Worm (Caenorhabditis elegans) whole organism, L2 larva: ENCODE data around the gene acr-14.

Experiments
- F13H6.1 ChIP-seq: sonication (generic microtip); optimal IDR thresholded peaks from 2 replicates; lab custom pipeline; 2016; ENCODE audit warnings: missing genetic modification characterization, missing compliant biosample characterization
- R02D3.7 ChIP-seq: fragments of 150-350 bp; optimal IDR thresholded peaks from 2 replicates; lab custom pipeline; 2014; ENCODE audit warnings: missing biosample characterization, missing genetic modification characterization
- Y55F3AM.14 ChIP-seq: fragments of 200-800 bp; sonication (Bioruptor generic); optimal IDR thresholded peaks from 2 replicates; lab custom pipeline; 2018; ENCODE audit warnings: mild to moderate bottlenecking, missing genetic modification characterization, missing compliant biosample characterization
- ZK546.5 ChIP-seq: sonication (generic microtip); optimal IDR thresholded peaks from 2 replicates; lab custom pipeline; 2017; ENCODE audit warnings: missing biosample characterization, missing genetic modification characterization
- alr-1 ChIP-seq: fragments of 150-350 bp; optimal IDR thresholded peaks from 2 replicates; lab custom pipeline; 2014; ENCODE audit warnings: missing biosample characterization, missing genetic modification characterization
- aly-2 ChIP-seq: fragments of 150-350 bp; optimal IDR thresholded peaks from 2 replicates; lab custom pipeline; 2014; ENCODE audit warnings: missing biosample characterization, missing genetic modification characterization
- ama-1 ChIP-seq: fragments of 150-350 bp; optimal IDR thresholded peaks from 2 replicates; lab custom pipeline; 2018; ENCODE audit warnings: inconsistent platforms
- blmp-1 ChIP-seq: sonication (generic microtip); optimal IDR thresholded peaks from 2 replicates; lab custom pipeline; 2017; ENCODE audit warnings: missing genetic modification characterization, mild to moderate bottlenecking, missing compliant biosample characterization, antibody characterized with exemption, moderate library complexity; ENCODE audit not compliant: insufficient read depth
- ceh-16 ChIP-seq: fragments of 150-350 bp; optimal IDR thresholded peaks from 2 replicates; lab custom pipeline; 2014; ENCODE audit warnings: missing biosample characterization, missing genetic modification characterization
- ceh-82 ChIP-seq: fragments of 150-350 bp; optimal IDR thresholded peaks from 2 replicates; lab custom pipeline; 2014; ENCODE audit warnings: missing biosample characterization, missing genetic modification characterization
- crh-2 ChIP-seq: sonication (generic microtip); optimal IDR thresholded peaks from 2 replicates; lab custom pipeline; 2017; ENCODE audit warnings: missing biosample characterization, missing genetic modification characterization
- egl-27 ChIP-seq: sonication (generic microtip); optimal IDR thresholded peaks from 3 replicates; lab custom pipeline; 2017; ENCODE audit warnings: missing biosample characterization, missing genetic modification reagents, missing genetic modification characterization
- elt-3 ChIP-seq: sonication (generic microtip); optimal IDR thresholded peaks from 2 replicates; lab custom pipeline; 2017; ENCODE audit warnings: missing biosample characterization, missing genetic modification characterization
- fos-1 ChIP-seq: fragments of 150-350 bp; optimal IDR thresholded peaks from 2 replicates; lab custom pipeline; 2014; ENCODE audit warnings: missing biosample characterization, missing genetic modification characterization
- gmeb-1 ChIP-seq: fragments of 150-350 bp; optimal IDR thresholded peaks from 2 replicates; lab custom pipeline; 2014; ENCODE audit warnings: missing biosample characterization, missing genetic modification characterization
- lin-13 ChIP-seq: fragments of 150-350 bp; optimal IDR thresholded peaks from 2 replicates; lab custom pipeline; 2014; ENCODE audit warnings: missing biosample characterization, missing genetic modification reagents, missing genetic modification characterization
- lin-39 ChIP-seq: fragments of 150-350 bp; optimal IDR thresholded peaks from 2 replicates; lab custom pipeline; 2014; ENCODE audit warnings: missing biosample characterization, missing genetic modification reagents, missing genetic modification characterization
- mab-5 ChIP-seq: fragments of 150-350 bp; optimal IDR thresholded peaks from 2 replicates; lab custom pipeline; 2014; ENCODE audit warnings: missing biosample characterization, missing genetic modification characterization
- mbf-1 ChIP-seq: sonication (generic microtip); optimal IDR thresholded peaks from 2 replicates; lab custom pipeline; 2017; ENCODE audit warnings: missing biosample characterization, missing genetic modification characterization
- mdl-1 ChIP-seq, 2 experiments: fragments of 150-350 bp in 1 of 2; sonication (generic microtip) in 1 of 2; optimal IDR thresholded peaks; 2 replicates each; lab custom pipeline; 2017; ENCODE audit warnings: missing biosample characterization in 2 of 2, missing genetic modification characterization in 2 of 2
- nhr-129 ChIP-seq: fragments of 150-350 bp; optimal IDR thresholded peaks from 2 replicates; lab custom pipeline; 2014; ENCODE audit warnings: missing biosample characterization, missing genetic modification characterization
- nhr-21 ChIP-seq: fragments of 150-350 bp; optimal IDR thresholded peaks from 2 replicates; lab custom pipeline; 2014; ENCODE audit warnings: missing biosample characterization, missing genetic modification characterization
- nhr-23 ChIP-seq: fragments of 150-350 bp; optimal IDR thresholded peaks from 2 replicates; lab custom pipeline; 2014; ENCODE audit warnings: missing biosample characterization, missing genetic modification reagents, missing genetic modification characterization
- nhr-25 ChIP-seq: fragments of 150-350 bp; sonication (generic microtip); optimal IDR thresholded peaks from 3 replicates; lab custom pipeline; 2014; ENCODE audit warnings: missing biosample characterization, missing genetic modification characterization
- nhr-6 ChIP-seq: fragments of 150-350 bp; optimal IDR thresholded peaks from 2 replicates; lab custom pipeline; 2014; ENCODE audit warnings: missing biosample characterization, missing genetic modification characterization
- nhr-77 ChIP-seq: fragments of 150-350 bp; optimal IDR thresholded peaks from 2 replicates; lab custom pipeline; 2014; ENCODE audit warnings: missing biosample characterization, missing genetic modification characterization
- peb-1 ChIP-seq: fragments of 150-350 bp; optimal IDR thresholded peaks from 2 replicates; lab custom pipeline; 2014; ENCODE audit warnings: missing biosample characterization, missing genetic modification characterization
- sem-4 ChIP-seq: fragments of 150-350 bp; optimal IDR thresholded peaks from 2 replicates; lab custom pipeline; 2014; ENCODE audit warnings: missing biosample characterization, missing genetic modification reagents, missing genetic modification characterization
- skn-1 ChIP-seq: sonication (generic microtip); optimal IDR thresholded peaks from 2 replicates; lab custom pipeline; 2017; ENCODE audit warnings: missing biosample characterization, missing genetic modification characterization
- sma-3 ChIP-seq: sonication (generic microtip); optimal IDR thresholded peaks from 2 replicates; lab custom pipeline; 2016; ENCODE audit warnings: missing genetic modification reagents, missing genetic modification characterization, missing compliant biosample characterization
- sma-9 ChIP-seq, 2 experiments: fragments of 150-350 bp in 1 of 2; sonication (generic microtip) in 1 of 2; optimal IDR thresholded peaks; 2 replicates each; lab custom pipeline; 2014 to 2016; ENCODE audit warnings: missing genetic modification characterization in 2 of 2, mild to moderate bottlenecking in 1 of 2, missing biosample characterization in 1 of 2, missing compliant biosample characterization in 1 of 2, missing genetic modification reagents in 1 of 2, moderate library complexity in 1 of 2
- snpc-4 ChIP-seq: fragments of 150-350 bp; optimal IDR thresholded peaks from 2 replicates; lab custom pipeline; 2014; ENCODE audit warnings: missing biosample characterization, missing genetic modification characterization
- unc-39 ChIP-seq: fragments of 150-350 bp; optimal IDR thresholded peaks from 2 replicates; lab custom pipeline; 2014; ENCODE audit warnings: missing biosample characterization, missing genetic modification characterization
- unc-55 ChIP-seq: fragments of 150-350 bp; sonication (generic microtip); optimal IDR thresholded peaks from 3 replicates; lab custom pipeline; 2014; ENCODE audit warnings: missing biosample characterization, missing genetic modification reagents, missing genetic modification characterization
- unc-62 ChIP-seq: fragments of 150-350 bp; optimal IDR thresholded peaks from 2 replicates; lab custom pipeline; 2014; ENCODE audit warnings: missing biosample characterization, missing genetic modification reagents, missing genetic modification characterization
- zag-1 ChIP-seq: fragments of 150-350 bp; optimal IDR thresholded peaks from 2 replicates; lab custom pipeline; 2014; ENCODE audit warnings: missing biosample characterization, missing genetic modification characterization
- ztf-1 ChIP-seq: fragments of 200-800 bp; sonication (Bioruptor generic); conservative IDR thresholded peaks from 2 replicates; pipeline ENCODE4 v1.3.6; 2022; ENCODE audit warnings: missing genetic modification characterization, missing compliant biosample characterization
- ztf-11 ChIP-seq: sonication (generic microtip); optimal IDR thresholded peaks from 2 replicates; lab custom pipeline; 2017; ENCODE audit warnings: missing biosample characterization, missing genetic modification characterization
- ztf-4 ChIP-seq: fragments of 150-350 bp; optimal IDR thresholded peaks from 2 replicates; lab custom pipeline; 2014; ENCODE audit warnings: missing biosample characterization, missing genetic modification characterization

The acr-14 gene

DNA sequence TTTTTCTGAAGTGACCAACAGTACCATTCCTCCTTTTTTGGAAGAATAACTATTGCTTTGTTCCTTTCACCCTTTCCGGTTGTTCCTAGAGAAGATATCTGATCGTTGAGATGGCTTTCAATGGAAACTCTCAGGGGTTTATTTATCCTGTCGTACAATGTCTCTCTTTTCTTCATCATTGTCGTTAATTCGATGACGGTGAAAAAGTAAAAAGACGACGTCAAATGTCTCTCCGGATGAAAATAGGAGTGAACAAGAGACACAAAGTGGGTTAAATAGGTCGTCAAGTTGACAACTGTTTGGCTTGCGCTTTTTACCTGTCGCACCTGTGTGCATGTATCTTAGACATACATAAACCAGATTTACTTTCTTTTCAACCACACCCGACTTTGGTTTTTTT, 16.9 kb upstream of the acr-14 start:
- TF ChIP-seq snpc-4 (tag; lab: Kevin White, UChicago), result no peak
- TF ChIP-seq nhr-6 (tag; lab: Kevin White, UChicago), result no peak
- no peak for TF ChIP-seq nhr-23 (tag; lab: Kevin White, UChicago)
- TF ChIP-seq unc-39 (tag; lab: Kevin White, UChicago), result no peak

DNA sequence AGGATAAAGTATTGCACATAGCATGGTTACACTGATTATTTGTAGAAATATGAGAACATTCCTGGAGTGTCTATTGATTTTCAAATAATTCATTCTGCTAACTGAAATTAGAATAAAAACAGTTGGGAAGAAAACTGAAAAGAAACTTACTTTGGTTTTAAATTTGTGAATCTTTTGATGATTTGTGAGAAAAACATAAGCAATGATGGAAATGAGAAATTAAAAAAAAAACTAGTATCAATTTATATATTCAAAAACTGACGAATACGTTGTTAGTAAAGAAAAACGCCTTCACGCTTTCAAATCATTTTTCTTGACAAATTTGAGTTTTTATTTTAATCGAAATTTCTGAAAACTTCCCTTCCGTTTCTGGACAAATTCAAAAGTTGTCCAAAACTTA, 16.1 kb upstream of the acr-14 start, which contains the start of gene T05C12.9:
T05C12.9 (minus strand) TSS at position 101 of the 400 bp plus-strand sequence.
- TF ChIP-seq ztf-11 (tag; lab: Kevin White, UChicago) (no peak), elt-3 (tag; lab: Kevin White, UChicago) (no peak), ama-1 (lab: Kevin White, UChicago) (no peak), peb-1 (tag; lab: Kevin White, UChicago) (no peak), sem-4 (tag; lab: Kevin White, UChicago) (no peak), zag-1 (tag; lab: Kevin White, UChicago) (no peak), ceh-16 (tag; lab: Kevin White, UChicago) (no peak), lin-13 (GFP tag; lab: Kevin White, UChicago) (no peak), ceh-82 (tag; lab: Kevin White, UChicago) (no peak), nhr-6 (tag; lab: Kevin White, UChicago) (no peak), nhr-129 (tag; lab: Kevin White, UChicago) (no peak), lin-39 (tag; lab: Kevin White, UChicago) (no peak), gmeb-1 (no peak), egl-27 (tag; lab: Kevin White, UChicago) (no peak), nhr-77 (tag; lab: Kevin White, UChicago) (no peak)

DNA sequence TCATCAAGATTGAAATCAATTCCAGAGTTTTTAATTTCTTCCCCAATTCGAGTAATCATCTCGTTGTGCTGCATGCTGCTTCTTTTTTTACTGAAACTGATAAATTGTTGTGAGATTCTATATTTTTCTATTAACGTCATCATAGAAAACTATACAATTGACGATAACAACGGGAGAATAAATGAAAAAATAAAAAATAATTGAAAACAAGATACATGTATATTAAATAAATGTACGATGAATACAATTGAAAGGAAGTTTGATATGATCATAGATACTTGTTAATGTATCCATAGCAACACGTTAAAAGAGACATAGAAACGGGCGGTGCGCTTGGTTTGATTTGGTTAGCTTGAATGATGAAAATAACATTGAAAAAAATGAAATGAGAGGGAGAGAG, 13.5 kb upstream of the acr-14 start, which contains the start of gene T05C12.8:
T05C12.8 (minus strand) TSS at position 101 of the 400 bp plus-strand sequence.
- TF ChIP-seq ztf-1 (GFP tag; lab: Robert Waterston, UW) (no peak), aly-2 (no peak), skn-1 (tag; lab: Kevin White, UChicago) (no peak), alr-1 (tag; lab: Kevin White, UChicago) (no peak), ZK546.5 (tag; lab: Kevin White, UChicago) (no peak), ceh-16 (tag; lab: Kevin White, UChicago) (no peak), F13H6.1 (tag; lab: Kevin White, UChicago) (no peak), nhr-77 (tag; lab: Kevin White, UChicago) (no peak), ztf-11 (tag; lab: Kevin White, UChicago) (no peak), sma-9 (GFP tag; optimal IDR thresholded peaks at IDR 0.05; lab: Kevin White, UChicago) (no peak), sma-9 (tag; optimal IDR thresholded peaks at IDR 0.05; lab: Kevin White, UChicago) (no peak), sma-3 (GFP tag; lab: Kevin White, UChicago) (no peak), ztf-4 (tag; lab: Kevin White, UChicago) (no peak)

DNA sequence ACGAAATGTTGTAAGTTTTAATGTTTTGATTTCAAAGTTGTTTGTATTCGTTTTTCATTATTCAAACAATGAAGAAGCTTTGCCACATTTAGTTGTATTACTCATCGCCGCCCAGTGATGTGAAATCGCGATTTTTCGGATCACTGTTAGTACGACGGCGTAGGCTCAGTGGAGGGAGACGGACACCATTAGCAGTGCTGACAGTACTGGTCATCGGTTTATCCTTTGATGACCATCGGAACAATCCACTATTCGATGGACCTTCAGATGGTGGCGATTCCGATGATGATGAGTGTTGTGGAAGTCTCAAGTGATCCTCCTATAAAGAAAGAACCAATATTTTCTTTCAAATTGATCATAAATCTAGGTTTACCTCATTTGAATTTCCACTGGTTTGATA, 10.5 kb upstream of the acr-14 start:
- TF ChIP-seq nhr-23 (tag; lab: Kevin White, UChicago), result no peak
- no peak for TF ChIP-seq elt-3 (tag; lab: Kevin White, UChicago)
- TF ChIP-seq unc-62 (GFP tag; lab: Kevin White, UChicago), result no peak
- TF ChIP-seq blmp-1 (tag; lab: Kevin White, UChicago), result no peak
- TF ChIP-seq nhr-21 (tag; lab: Kevin White, UChicago), result no peak
- TF ChIP-seq sma-3 (GFP tag; lab: Kevin White, UChicago), result no peak
- TF ChIP-seq nhr-25 (tag; lab: Kevin White, UChicago), result no peak
- TF ChIP-seq fos-1, result no peak
- TF ChIP-seq egl-27 (tag; lab: Kevin White, UChicago), result no peak
- TF ChIP-seq unc-39 (tag; lab: Kevin White, UChicago), result no peak
- TF ChIP-seq R02D3.7 (tag; lab: Kevin White, UChicago), result no peak
- TF ChIP-seq gmeb-1, result no peak
- no peak for TF ChIP-seq ztf-4 (tag; lab: Kevin White, UChicago)

DNA sequence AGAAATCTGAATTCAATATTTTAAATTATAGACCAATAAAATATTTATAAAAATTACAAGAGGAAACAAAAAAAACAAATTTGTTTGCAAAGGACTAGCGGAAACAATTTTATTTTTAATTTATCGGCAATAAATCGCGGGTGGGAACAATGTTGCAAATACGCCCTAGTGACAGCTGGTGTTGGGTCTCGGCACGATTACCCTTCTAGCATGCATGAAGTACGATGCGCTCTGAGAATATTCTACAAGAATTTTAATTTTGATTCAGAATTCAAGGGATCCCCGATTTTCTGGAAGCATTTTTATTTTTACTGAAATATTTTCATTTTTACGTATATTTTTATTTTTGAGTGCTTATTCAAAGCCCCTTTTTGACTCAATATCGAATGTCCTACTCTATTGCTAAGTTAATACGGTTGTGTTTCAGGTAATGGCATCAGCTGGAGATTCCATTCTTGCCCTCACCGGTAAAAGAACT, 8.1 kb upstream of the acr-14 start, which contains the start of the genes mig-5 and cct-1:
mig-5 (minus strand) TSS at position 8 of the 478 bp plus-strand sequence.
cct-1 (plus strand) TSS at position 428 of the 478 bp plus-strand sequence.
- TF ChIP-seq nhr-21 (tag; lab: Kevin White, UChicago) (peak; percentile 97), ZK546.5 (tag; lab: Kevin White, UChicago) (peak; percentile 90), ztf-1 (GFP tag; lab: Robert Waterston, UW) (no peak), snpc-4 (tag; lab: Kevin White, UChicago) (peak; percentile 90), unc-55 (GFP tag; lab: Kevin White, UChicago) (peak; percentile 100), nhr-77 (tag; lab: Kevin White, UChicago) (peak; percentile 86), F13H6.1 (tag; lab: Kevin White, UChicago) (peak; percentile 96), sma-3 (GFP tag; lab: Kevin White, UChicago) (peak; percentile 98), skn-1 (tag; lab: Kevin White, UChicago) (peak; percentile 63), gmeb-1 (peak; percentile 98), aly-2 (no peak), mab-5 (tag; lab: Kevin White, UChicago) (peak; percentile 97), unc-39 (tag; lab: Kevin White, UChicago) (no peak), alr-1 (tag; lab: Kevin White, UChicago) (peak; percentile 9), fos-1 (peak; percentile 90), lin-13 (GFP tag; lab: Kevin White, UChicago) (peak; percentile 97), ama-1 (lab: Kevin White, UChicago) (peak; percentile 41), nhr-6 (tag; lab: Kevin White, UChicago) (peak; percentile 97), Y55F3AM.14 (peak; percentile 71), mdl-1 (tag; optimal IDR thresholded peaks at IDR 0.05; lab: Kevin White, UChicago) (peak in 1 of 2 experiments; percentile 78), ceh-16 (tag; lab: Kevin White, UChicago) (peak; percentile 92), ztf-11 (tag; lab: Kevin White, UChicago) (peak; percentile 51), mbf-1 (tag; lab: Kevin White, UChicago) (peak; percentile 50), nhr-25 (tag; lab: Kevin White, UChicago) (peak; percentile 99), ztf-4 (tag; lab: Kevin White, UChicago) (peak; percentile 98), blmp-1 (tag; lab: Kevin White, UChicago) (peak; percentile 75), crh-2 (peak; percentile 99), unc-62 (GFP tag; lab: Kevin White, UChicago) (peak; percentile 89)
